Worm (Caenorhabditis elegans) whole organism, L2 larva: ENCODE data around the gene snu-13.

Experiments used
- C34F6.9 ChIP-seq: fragments of 150-350 bp; optimal IDR thresholded peaks from 2 replicates; lab custom pipeline; 2014; ENCODE audit warnings: missing biosample characterization, missing genetic modification characterization
- R02D3.7 ChIP-seq: fragments of 150-350 bp; optimal IDR thresholded peaks from 2 replicates; lab custom pipeline; 2014; ENCODE audit warnings: missing biosample characterization, missing genetic modification characterization
- Y55F3AM.14 ChIP-seq: fragments of 200-800 bp; sonication (Bioruptor generic); optimal IDR thresholded peaks from 2 replicates; lab custom pipeline; 2018; ENCODE audit warnings: mild to moderate bottlenecking, missing genetic modification characterization, missing compliant biosample characterization
- ZK546.5 ChIP-seq: sonication (generic microtip); optimal IDR thresholded peaks from 2 replicates; lab custom pipeline; 2017; ENCODE audit warnings: missing biosample characterization, missing genetic modification characterization
- alr-1 ChIP-seq: fragments of 150-350 bp; optimal IDR thresholded peaks from 2 replicates; lab custom pipeline; 2014; ENCODE audit warnings: missing biosample characterization, missing genetic modification characterization
- ama-1 ChIP-seq: fragments of 150-350 bp; optimal IDR thresholded peaks from 2 replicates; lab custom pipeline; 2018; ENCODE audit warnings: inconsistent platforms
- blmp-1 ChIP-seq: sonication (generic microtip); optimal IDR thresholded peaks from 2 replicates; lab custom pipeline; 2017; ENCODE audit warnings: missing genetic modification characterization, mild to moderate bottlenecking, missing compliant biosample characterization, antibody characterized with exemption, moderate library complexity; ENCODE audit not compliant: insufficient read depth
- ceh-16 ChIP-seq: fragments of 150-350 bp; optimal IDR thresholded peaks from 2 replicates; lab custom pipeline; 2014; ENCODE audit warnings: missing biosample characterization, missing genetic modification characterization
- egl-27 ChIP-seq: sonication (generic microtip); optimal IDR thresholded peaks from 3 replicates; lab custom pipeline; 2017; ENCODE audit warnings: missing biosample characterization, missing genetic modification reagents, missing genetic modification characterization
- elt-1 ChIP-seq: fragments of 150-350 bp; optimal IDR thresholded peaks from 2 replicates; lab custom pipeline; 2014; ENCODE audit warnings: missing biosample characterization, missing genetic modification characterization
- elt-3 ChIP-seq: sonication (generic microtip); optimal IDR thresholded peaks from 2 replicates; lab custom pipeline; 2017; ENCODE audit warnings: missing biosample characterization, missing genetic modification characterization
- fos-1 ChIP-seq: fragments of 150-350 bp; optimal IDR thresholded peaks from 2 replicates; lab custom pipeline; 2014; ENCODE audit warnings: missing biosample characterization, missing genetic modification characterization
- gmeb-1 ChIP-seq: fragments of 150-350 bp; optimal IDR thresholded peaks from 2 replicates; lab custom pipeline; 2014; ENCODE audit warnings: missing biosample characterization, missing genetic modification characterization
- lin-11 ChIP-seq: fragments of 150-350 bp; sonication (generic microtip); optimal IDR thresholded peaks from 2 replicates; lab custom pipeline; 2014; ENCODE audit warnings: missing biosample characterization, missing genetic modification characterization, inconsistent platforms, mixed read lengths
- lin-13 ChIP-seq: fragments of 150-350 bp; optimal IDR thresholded peaks from 2 replicates; lab custom pipeline; 2014; ENCODE audit warnings: missing biosample characterization, missing genetic modification reagents, missing genetic modification characterization
- lin-39 ChIP-seq: fragments of 150-350 bp; optimal IDR thresholded peaks from 2 replicates; lab custom pipeline; 2014; ENCODE audit warnings: missing biosample characterization, missing genetic modification reagents, missing genetic modification characterization
- mab-5 ChIP-seq: fragments of 150-350 bp; optimal IDR thresholded peaks from 2 replicates; lab custom pipeline; 2014; ENCODE audit warnings: missing biosample characterization, missing genetic modification characterization
- mbf-1 ChIP-seq: sonication (generic microtip); optimal IDR thresholded peaks from 2 replicates; lab custom pipeline; 2017; ENCODE audit warnings: missing biosample characterization, missing genetic modification characterization
- nhr-12 ChIP-seq: fragments of 150-350 bp; optimal IDR thresholded peaks from 2 replicates; lab custom pipeline; 2014; ENCODE audit warnings: missing biosample characterization, missing genetic modification characterization
- nhr-21 ChIP-seq: fragments of 150-350 bp; optimal IDR thresholded peaks from 2 replicates; lab custom pipeline; 2014; ENCODE audit warnings: missing biosample characterization, missing genetic modification characterization
- nhr-23 ChIP-seq: fragments of 150-350 bp; optimal IDR thresholded peaks from 2 replicates; lab custom pipeline; 2014; ENCODE audit warnings: missing biosample characterization, missing genetic modification reagents, missing genetic modification characterization
- nhr-237 ChIP-seq: fragments of 150-350 bp; optimal IDR thresholded peaks from 2 replicates; lab custom pipeline; 2014; ENCODE audit warnings: missing biosample characterization, missing genetic modification characterization
- nhr-6 ChIP-seq: fragments of 150-350 bp; optimal IDR thresholded peaks from 2 replicates; lab custom pipeline; 2014; ENCODE audit warnings: missing biosample characterization, missing genetic modification characterization
- nhr-77 ChIP-seq: fragments of 150-350 bp; optimal IDR thresholded peaks from 2 replicates; lab custom pipeline; 2014; ENCODE audit warnings: missing biosample characterization, missing genetic modification characterization
- peb-1 ChIP-seq: fragments of 150-350 bp; optimal IDR thresholded peaks from 2 replicates; lab custom pipeline; 2014; ENCODE audit warnings: missing biosample characterization, missing genetic modification characterization
- sem-4 ChIP-seq: fragments of 150-350 bp; optimal IDR thresholded peaks from 2 replicates; lab custom pipeline; 2014; ENCODE audit warnings: missing biosample characterization, missing genetic modification reagents, missing genetic modification characterization
- skn-1 ChIP-seq: sonication (generic microtip); optimal IDR thresholded peaks from 2 replicates; lab custom pipeline; 2017; ENCODE audit warnings: missing biosample characterization, missing genetic modification characterization
- sma-3 ChIP-seq: sonication (generic microtip); optimal IDR thresholded peaks from 2 replicates; lab custom pipeline; 2016; ENCODE audit warnings: missing genetic modification reagents, missing genetic modification characterization, missing compliant biosample characterization
- sma-9 ChIP-seq, 2 experiments: fragments of 150-350 bp in 1 of 2; sonication (generic microtip) in 1 of 2; optimal IDR thresholded peaks; 2 replicates each; lab custom pipeline; 2014 to 2016; ENCODE audit warnings: missing genetic modification characterization in 2 of 2, mild to moderate bottlenecking in 1 of 2, missing biosample characterization in 1 of 2, missing compliant biosample characterization in 1 of 2, missing genetic modification reagents in 1 of 2, moderate library complexity in 1 of 2
- unc-39 ChIP-seq: fragments of 150-350 bp; optimal IDR thresholded peaks from 2 replicates; lab custom pipeline; 2014; ENCODE audit warnings: missing biosample characterization, missing genetic modification characterization
- unc-55 ChIP-seq: fragments of 150-350 bp; sonication (generic microtip); optimal IDR thresholded peaks from 3 replicates; lab custom pipeline; 2014; ENCODE audit warnings: missing biosample characterization, missing genetic modification reagents, missing genetic modification characterization
- zag-1 ChIP-seq: fragments of 150-350 bp; optimal IDR thresholded peaks from 2 replicates; lab custom pipeline; 2014; ENCODE audit warnings: missing biosample characterization, missing genetic modification characterization
- ztf-1 ChIP-seq: fragments of 200-800 bp; sonication (Bioruptor generic); conservative IDR thresholded peaks from 2 replicates; pipeline ENCODE4 v1.3.6; 2022; ENCODE audit warnings: missing genetic modification characterization, missing compliant biosample characterization
- ztf-11 ChIP-seq: sonication (generic microtip); optimal IDR thresholded peaks from 2 replicates; lab custom pipeline; 2017; ENCODE audit warnings: missing biosample characterization, missing genetic modification characterization

snu-13 gene

DNA sequence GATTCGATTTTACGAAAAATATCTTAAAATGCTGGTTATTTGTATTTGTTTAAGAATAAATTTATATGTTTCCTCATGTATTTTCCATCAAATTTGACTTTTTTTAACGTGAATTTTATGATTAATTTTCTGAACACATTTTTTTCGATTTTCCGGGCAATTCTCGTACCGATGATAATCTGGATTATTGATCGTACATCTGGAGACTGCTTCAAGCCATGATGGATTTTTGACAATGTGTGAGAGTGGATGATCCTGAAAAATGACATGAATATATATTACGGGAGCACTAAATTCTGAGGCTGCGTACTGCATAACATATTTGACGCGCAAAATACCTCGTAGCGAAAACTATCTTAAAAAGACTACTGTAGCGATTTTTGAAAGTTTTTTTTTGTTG is 4.0 kb downstream of the snu-13 start:
- no peak for TF ChIP-seq nhr-21
- TF ChIP-seq lin-13 (GFP tag; lab: Kevin White, UChicago), result no peak
- no peak for TF ChIP-seq ZK546.5
- TF ChIP-seq nhr-23, result no peak
- TF ChIP-seq unc-55 (GFP tag; lab: Kevin White, UChicago), result no peak
- no peak for TF ChIP-seq sma-3 (GFP tag; lab: Kevin White, UChicago)
- no peak for TF ChIP-seq Y55F3AM.14 (GFP tag; lab: Kevin White, UChicago)
- TF ChIP-seq R02D3.7 (tag; lab: Kevin White, UChicago), result no peak
- TF ChIP-seq fos-1, result no peak
- TF ChIP-seq ceh-16 (tag; lab: Kevin White, UChicago), result no peak
- no peak for TF ChIP-seq blmp-1
- TF ChIP-seq nhr-237, result no peak
- TF ChIP-seq sem-4, result no peak
- TF ChIP-seq egl-27 (tag; lab: Kevin White, UChicago), result no peak
- no peak for TF ChIP-seq C34F6.9 (tag; lab: Kevin White, UChicago)
- TF ChIP-seq unc-39 (tag; lab: Kevin White, UChicago), result no peak

- no peak for TF ChIP-seq skn-1
- peak; percentile 16 for TF ChIP-seq gmeb-1
Measured at ce11 chrII:10653559-10653958, 4.9 kb downstream of the snu-13 start.

DNA sequence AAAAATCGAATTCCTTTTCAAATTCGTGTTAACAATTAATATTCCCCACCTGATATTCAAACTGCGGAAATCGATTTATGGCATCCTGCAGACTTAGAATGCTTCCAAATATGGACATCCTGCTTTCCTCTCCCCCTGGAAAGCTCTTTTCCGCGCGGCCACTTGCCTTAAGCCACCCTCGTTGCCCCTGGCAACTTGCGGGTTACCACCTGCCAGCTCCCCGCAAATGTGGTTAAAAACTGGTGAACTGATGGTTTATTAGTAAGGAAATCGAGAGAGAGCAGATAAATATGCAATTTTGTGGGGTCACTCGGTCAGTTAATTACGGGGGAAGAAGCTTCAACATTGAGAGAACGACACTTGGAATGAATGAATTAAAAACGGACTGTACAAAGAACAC is 6.3 kb downstream of the snu-13 start, which contains the start of gene nphp-1:
nphp-1 (minus strand) TSS at position 145 of the 400 bp plus-strand sequence.
- TF ChIP-seq nhr-237 (no peak), mbf-1 (tag; lab: Kevin White, UChicago) (no peak), sma-9 (GFP tag; optimal IDR thresholded peaks at IDR 0.05; lab: Kevin White, UChicago) (no peak), sma-9 (tag; optimal IDR thresholded peaks at IDR 0.05; lab: Kevin White, UChicago) (no peak), ztf-11 (tag; lab: Kevin White, UChicago) (no peak), elt-1 (tag; lab: Kevin White, UChicago) (no peak), ztf-1 (GFP tag; lab: Robert Waterston, UW) (no peak), unc-55 (GFP tag; lab: Kevin White, UChicago) (no peak), ama-1 (lab: Kevin White, UChicago) (no peak), elt-3 (tag; lab: Kevin White, UChicago) (no peak), lin-13 (GFP tag; lab: Kevin White, UChicago) (no peak), zag-1 (tag; lab: Kevin White, UChicago) (no peak), nhr-77 (tag; lab: Kevin White, UChicago) (no peak), C34F6.9 (tag; lab: Kevin White, UChicago) (no peak), ZK546.5 (no peak)

DNA sequence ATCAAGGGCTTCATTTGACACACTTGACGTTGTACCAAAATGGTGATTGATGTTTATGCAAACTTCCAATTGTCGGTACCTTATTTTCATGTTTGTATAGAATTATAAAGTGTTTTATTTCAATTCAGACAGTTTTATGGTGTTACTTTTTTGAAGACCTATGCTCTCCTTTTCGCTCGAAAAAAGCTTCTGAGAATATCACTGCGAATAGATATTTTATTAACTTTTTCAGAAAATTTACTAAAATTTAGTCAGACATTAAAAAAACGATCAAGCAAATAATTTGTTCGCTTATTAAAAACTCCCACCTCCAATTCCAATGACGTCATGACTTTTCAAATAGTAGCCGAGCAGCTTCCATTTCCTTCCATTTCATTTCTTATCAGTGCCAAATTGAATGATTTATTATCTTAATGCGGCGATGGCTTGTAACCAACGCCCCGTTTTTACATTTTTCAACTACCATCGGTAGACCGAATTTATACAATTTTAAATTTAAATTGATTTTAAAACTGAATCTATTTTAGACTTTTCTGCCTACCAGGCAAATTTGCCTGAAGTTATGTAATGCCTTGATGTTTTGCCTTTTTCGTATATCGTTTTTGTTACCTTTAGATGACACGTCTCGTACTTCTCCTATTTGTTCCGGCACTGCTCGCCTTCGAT is 11.4 kb downstream of the snu-13 start, which contains the start of gene M28.10:
M28.10 (plus strand) TSS at position 616 of the 666 bp plus-strand sequence.
- TF ChIP-seq unc-39 (tag; lab: Kevin White, UChicago), result no peak
- TF ChIP-seq fos-1, result peak; percentile 1

- no peak for TF ChIP-seq lin-11
- no peak for TF ChIP-seq mab-5 (tag; lab: Kevin White, UChicago)
- no peak for TF ChIP-seq lin-39 (tag; lab: Kevin White, UChicago)
- TF ChIP-seq alr-1 (tag; lab: Kevin White, UChicago), result no peak
- no peak for TF ChIP-seq elt-3 (tag; lab: Kevin White, UChicago)
- TF ChIP-seq peb-1, result no peak
- TF ChIP-seq ztf-1 (GFP tag; lab: Robert Waterston, UW), result no peak
- TF ChIP-seq R02D3.7 (tag; lab: Kevin White, UChicago), result no peak
- no peak for TF ChIP-seq blmp-1
- no peak for TF ChIP-seq mbf-1 (tag; lab: Kevin White, UChicago)
- TF ChIP-seq egl-27 (tag; lab: Kevin White, UChicago), result no peak
- no peak for TF ChIP-seq nhr-12 (tag; lab: Kevin White, UChicago)
- TF ChIP-seq unc-55 (GFP tag; lab: Kevin White, UChicago), result no peak
- TF ChIP-seq elt-1 (tag; lab: Kevin White, UChicago), result no peak
- no peak for TF ChIP-seq nhr-6 (tag; lab: Kevin White, UChicago)
- no peak for TF ChIP-seq nhr-21
- TF ChIP-seq ZK546.5, result no peak
- TF ChIP-seq ceh-16 (tag; lab: Kevin White, UChicago), result no peak
- TF ChIP-seq skn-1, result no peak
Measured at ce11 chrII:10643403-10643802, 15.0 kb downstream of the snu-13 start, which contains the start of gene M28.4. TSS of gene M28.4 (plus strand) at chrII:10643703.
